Worm (Caenorhabditis elegans): ENCODE results near the gene wsp-1.

DNA sequence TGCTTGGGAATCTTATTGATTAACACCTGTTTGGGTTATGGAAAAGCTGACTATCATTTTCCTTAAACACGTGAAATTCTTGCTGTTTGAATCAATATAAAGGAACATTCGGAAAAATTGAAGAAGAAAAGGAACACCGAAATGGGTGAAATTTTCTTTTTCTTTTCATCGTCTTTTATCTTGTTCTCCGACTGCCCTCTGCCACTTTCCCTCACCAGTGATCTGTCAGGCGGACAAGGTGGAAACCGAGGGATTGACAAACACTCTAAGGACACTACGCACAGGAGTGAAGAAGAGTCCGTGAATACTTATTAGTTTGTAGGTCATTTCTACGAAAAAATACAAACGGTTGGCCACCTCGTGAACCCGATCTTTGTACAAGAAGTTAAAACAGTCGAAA, 34.5 kb upstream of the wsp-1 start:
- no peak for TF ChIP-seq ekl-4 (GFP tag; IDR thresholded peaks at IDR 0.05)
- TF ChIP-seq ama-1 (optimal IDR thresholded peaks at IDR 0.05), result no peak
- TF ChIP-seq ama-1 (GFP tag; optimal IDR thresholded peaks at IDR 0.05), result no peak
- TF ChIP-seq F49E8.2 (tag; optimal IDR thresholded peaks at IDR 0.05; ENCODE audit: insufficient read depth), result no peak
- no peak for TF ChIP-seq Y67H2A.10 (GFP tag; conservative IDR thresholded peaks at IDR 0.05)
- no peak for TF ChIP-seq B0035.1 (tag; optimal IDR thresholded peaks at IDR 0.05)
- no peak for TF ChIP-seq unc-62 (GFP tag; optimal IDR thresholded peaks at IDR 0.05)
- TF ChIP-seq pha-4 (tag; optimal IDR thresholded peaks at IDR 0.05), result no peak
- TF ChIP-seq egl-18 (GFP tag; IDR thresholded peaks at IDR 0.05), result no peak
- TF ChIP-seq F10E7.11 (tag; optimal IDR thresholded peaks at IDR 0.05), result no peak
- 0 out of 2 replicates have a peak, but pooled peaks have one; percentile 34 for TF ChIP-seq attf-3 (GFP tag; conservative IDR thresholded peaks at IDR 0.05)
- TF ChIP-seq hmg-1.2 (GFP tag; IDR thresholded peaks at IDR 0.05), result no peak
